Fruit fly (Drosophila melanogaster) whole organism, embryonic: ENCODE measurements around the gene CG6325.
A peak's percentile ranks its signal among the peaks of the same experiment; 100 is the strongest.

Source experiments
- CG1024 ChIP-seq: fragments of 200-800 bp; sonication (Bioruptor generic); IDR thresholded peaks from 2 replicates; pipeline ENCODE4 v1.3.6; 2022; ENCODE audit warnings: missing biosample characterization, missing genetic modification characterization
- CG10543 ChIP-seq: fragments of 200-800 bp; sonication (Bioruptor generic); optimal IDR thresholded peaks from 3 replicates; lab custom pipeline; 2017; ENCODE audit warnings: missing biosample characterization, mild to moderate bottlenecking, missing genetic modification characterization, moderate library complexity
- CG10959 ChIP-seq: fragments of 200-800 bp; sonication (Bioruptor generic); IDR thresholded peaks from 2 replicates; pipeline ENCODE4 v1.3.6; 2022; ENCODE audit warnings: missing biosample characterization, missing genetic modification characterization
- CG12659 ChIP-seq: fragments of 200-800 bp; sonication (Bioruptor generic); optimal IDR thresholded peaks from 3 replicates; lab custom pipeline; 2017; ENCODE audit warnings: mild to moderate bottlenecking, missing biosample characterization, missing genetic modification reagents, missing genetic modification characterization
- CG13296 ChIP-seq: fragments of 200-800 bp; sonication (Bioruptor generic); optimal IDR thresholded peaks from 3 replicates; lab custom pipeline; 2018; ENCODE audit warnings: missing biosample characterization, mild to moderate bottlenecking, missing genetic modification characterization
- CG14710 ChIP-seq: fragments of 200-800 bp; sonication (Bioruptor generic); optimal IDR thresholded peaks from 3 replicates; lab custom pipeline; 2019; ENCODE audit warnings: missing biosample characterization, mild to moderate bottlenecking, missing genetic modification characterization, moderate library complexity
- CG15479 ChIP-seq: fragments of 200-800 bp; sonication (Bioruptor generic); optimal IDR thresholded peaks from 3 replicates; lab custom pipeline; 2019; ENCODE audit warnings: missing biosample characterization, mild to moderate bottlenecking, missing genetic modification characterization, moderate library complexity
- CG17829 ChIP-seq: fragments of 200-800 bp; optimal IDR thresholded peaks from 2 replicates; lab custom pipeline; 2019; ENCODE audit warnings: missing biosample characterization, mild to moderate bottlenecking, missing genetic modification characterization, moderate library complexity
- CG18262 ChIP-seq: fragments of 200-800 bp; optimal IDR thresholded peaks from 3 replicates; lab custom pipeline; 2019; ENCODE audit warnings: missing biosample characterization, mild to moderate bottlenecking, missing genetic modification characterization, moderate library complexity
- CG1832 ChIP-seq: fragments of 200-800 bp; sonication (Bioruptor generic); optimal IDR thresholded peaks from 2 replicates; lab custom pipeline; 2017; ENCODE audit warnings: missing biosample characterization, mild to moderate bottlenecking, missing genetic modification characterization, inconsistent platforms
- CG18599 ChIP-seq: fragments of 200-800 bp; sonication (Bioruptor generic); optimal IDR thresholded peaks from 3 replicates; lab custom pipeline; 2017; ENCODE audit warnings: missing biosample characterization, missing genetic modification characterization, mild to moderate bottlenecking, moderate library complexity, missing genetic modification reagents
- CG2712 ChIP-seq: fragments of 200-800 bp; optimal IDR thresholded peaks from 3 replicates; lab custom pipeline; 2019; ENCODE audit warnings: missing biosample characterization, mild to moderate bottlenecking, missing genetic modification characterization, moderate library complexity
- CG31224 ChIP-seq: fragments of 200-800 bp; sonication (Bioruptor generic); IDR thresholded peaks from 2 replicates; pipeline ENCODE4 v1.3.6; 2022; ENCODE audit warnings: missing biosample characterization, missing genetic modification characterization
- CG3163 ChIP-seq: fragments of 200-800 bp; sonication (Bioruptor generic); optimal IDR thresholded peaks from 3 replicates; lab custom pipeline; 2016; ENCODE audit warnings: missing biosample characterization, missing genetic modification characterization
- CG6175 ChIP-seq: fragments of 200-800 bp; sonication (Bioruptor generic); IDR thresholded peaks from 3 replicates; pipeline ENCODE4 v1.3.6; 2022; ENCODE audit warnings: missing biosample characterization, missing genetic modification characterization
- CG6765 ChIP-seq: fragments of 200-800 bp; sonication (Bioruptor generic); optimal IDR thresholded peaks from 3 replicates; lab custom pipeline; 2017; ENCODE audit warnings: missing biosample characterization, mild to moderate bottlenecking, missing genetic modification characterization
- CG7963 ChIP-seq: fragments of 200-800 bp; sonication (Bioruptor generic); IDR thresholded peaks from 3 replicates; pipeline ENCODE4 v1.3.6; 2022; ENCODE audit warnings: missing biosample characterization, missing genetic modification characterization; ENCODE audit not compliant: partially characterized antibody
- CG8765 ChIP-seq: fragments of 200-800 bp; sonication (Bioruptor generic); IDR thresholded peaks from 2 replicates; pipeline ENCODE4 v1.3.6; 2022; ENCODE audit warnings: missing biosample characterization, missing genetic modification characterization
- CG8924 ChIP-seq: fragments of 200-800 bp; optimal IDR thresholded peaks from 3 replicates; lab custom pipeline; 2019; ENCODE audit warnings: missing biosample characterization, mild to moderate bottlenecking, missing genetic modification characterization, moderate library complexity
- Deaf1 ChIP-seq: fragments of 200-800 bp; optimal IDR thresholded peaks from 3 replicates; lab custom pipeline; 2019; ENCODE audit warnings: missing biosample characterization, mild to moderate bottlenecking, missing genetic modification characterization, moderate library complexity
- Dip2 ChIP-seq: fragments of 200-800 bp; sonication (Bioruptor generic); IDR thresholded peaks from 2 replicates; pipeline ENCODE4 v1.3.6; 2022; ENCODE audit warnings: missing biosample characterization, missing genetic modification characterization
- HLHmδ ChIP-seq: fragments of 200-800 bp; sonication (Bioruptor generic); optimal IDR thresholded peaks from 2 replicates; lab custom pipeline; 2018; ENCODE audit warnings: missing biosample characterization, mild to moderate bottlenecking, missing genetic modification characterization, moderate library complexity
- HmgZ ChIP-seq: fragments of 200-800 bp; sonication (Bioruptor generic); optimal IDR thresholded peaks from 2 replicates; lab custom pipeline; 2018; ENCODE audit warnings: missing biosample characterization, mild to moderate bottlenecking, missing genetic modification characterization
- Hr78 ChIP-seq, 2 experiments: fragments of 200-800 bp in 1 of 2; fragments of >200 bp in 1 of 2; sonication (Bioruptor generic) in 1 of 2; optimal IDR thresholded peaks; 2 replicates each; lab custom pipeline; 2017 to 2019; ENCODE audit warnings: missing biosample characterization in 2 of 2, missing genetic modification characterization in 2 of 2, mild to moderate bottlenecking in 1 of 2, moderate library complexity in 1 of 2
- Jarid2 ChIP-seq: fragments of 200-800 bp; sonication (Bioruptor generic); optimal IDR thresholded peaks from 3 replicates; lab custom pipeline; 2017; ENCODE audit warnings: mild to moderate bottlenecking, missing biosample characterization, missing genetic modification reagents, missing genetic modification characterization
- NK7.1 ChIP-seq: fragments of 200-800 bp; sonication (Bioruptor generic); optimal IDR thresholded peaks from 3 replicates; lab custom pipeline; 2016; ENCODE audit warnings: missing biosample characterization, missing genetic modification characterization
- NfI ChIP-seq: fragments of 200-800 bp; sonication (Bioruptor generic); optimal IDR thresholded peaks from 3 replicates; lab custom pipeline; 2018; ENCODE audit warnings: missing biosample characterization, mild to moderate bottlenecking, missing genetic modification characterization, moderate library complexity
- Poxn ChIP-seq: fragments of 200-800 bp; sonication (Bioruptor generic); IDR thresholded peaks from 2 replicates; pipeline ENCODE4 v1.3.6; 2022; ENCODE audit warnings: missing biosample characterization, missing genetic modification characterization
- Rx ChIP-seq: fragments of 200-800 bp; sonication (Bioruptor generic); IDR thresholded peaks from 2 replicates; pipeline ENCODE4 v1.3.6; 2022; ENCODE audit warnings: missing biosample characterization, missing genetic modification characterization
- Trl ChIP-seq, 3 experiments: fragments of >200 bp in 2 of 3; fragments of 200-800 bp in 1 of 3; sonication (Bioruptor generic) in 1 of 3; optimal IDR thresholded peaks; 2 replicates in 1 of 3; 3 replicates in 2 of 3; lab custom pipeline; 2016 to 2017; ENCODE audit warnings: missing biosample characterization in 1 of 3, missing genetic modification characterization in 1 of 3
- Xbp1 ChIP-seq: fragments of 200-800 bp; sonication (Bioruptor generic); optimal IDR thresholded peaks from 3 replicates; lab custom pipeline; 2016; ENCODE audit warnings: missing biosample characterization, mild to moderate bottlenecking, missing genetic modification characterization
- cas ChIP-seq: fragments of 200-800 bp; sonication (Bioruptor generic); IDR thresholded peaks from 2 replicates; pipeline ENCODE4 v1.3.6; 2022; ENCODE audit warnings: missing biosample characterization, missing genetic modification characterization
- chif ChIP-seq, 2 experiments: fragments of 200-800 bp; sonication (Bioruptor generic); optimal IDR thresholded peaks; 3 replicates each; lab custom pipeline; 2016; ENCODE audit warnings: missing biosample characterization in 2 of 2, missing genetic modification characterization in 2 of 2
- ci ChIP-seq: fragments of 200-800 bp; sonication (Bioruptor generic); IDR thresholded peaks from 3 replicates; pipeline ENCODE4 v1.3.6; 2022; ENCODE audit warnings: missing biosample characterization, missing genetic modification characterization
- gcm ChIP-seq: fragments of 200-800 bp; sonication (Bioruptor generic); optimal IDR thresholded peaks from 2 replicates; lab custom pipeline; 2019; ENCODE audit warnings: missing biosample characterization, mild to moderate bottlenecking, missing genetic modification characterization, moderate library complexity
- hth ChIP-seq: fragments of >200 bp; optimal IDR thresholded peaks from 2 replicates; lab custom pipeline; 2017; ENCODE audit warnings: inconsistent platforms
- jing ChIP-seq: fragments of 200-800 bp; sonication (Bioruptor generic); optimal IDR thresholded peaks from 2 replicates; lab custom pipeline; 2018; ENCODE audit warnings: missing biosample characterization, mild to moderate bottlenecking, missing genetic modification characterization
- kah ChIP-seq: fragments of 200-800 bp; sonication (Bioruptor generic); optimal IDR thresholded peaks from 2 replicates; lab custom pipeline; 2018; ENCODE audit warnings: missing biosample characterization, mild to moderate bottlenecking, missing genetic modification characterization
- lbe ChIP-seq: fragments of 200-800 bp; sonication (Bioruptor generic); optimal IDR thresholded peaks from 2 replicates; lab custom pipeline; 2016; ENCODE audit warnings: missing biosample characterization, mild to moderate bottlenecking, missing genetic modification characterization
- lilli ChIP-seq: fragments of 200-800 bp; sonication (Bioruptor generic); optimal IDR thresholded peaks from 3 replicates; lab custom pipeline; 2016; ENCODE audit warnings: missing biosample characterization, missing genetic modification characterization
- maf-S ChIP-seq: fragments of 200-800 bp; sonication (Bioruptor generic); optimal IDR thresholded peaks from 2 replicates; lab custom pipeline; 2016; ENCODE audit warnings: missing biosample characterization, missing genetic modification characterization
- pfk ChIP-seq: fragments of 200-800 bp; sonication (Bioruptor generic); optimal IDR thresholded peaks from 2 replicates; lab custom pipeline; 2018; ENCODE audit warnings: missing biosample characterization, mild to moderate bottlenecking, missing genetic modification characterization, moderate library complexity
- psq ChIP-seq: fragments of 200-800 bp; sonication (Bioruptor generic); optimal IDR thresholded peaks from 2 replicates; lab custom pipeline; 2017; ENCODE audit warnings: missing biosample characterization, missing genetic modification characterization
- shn ChIP-seq: fragments of 200-800 bp; sonication (Bioruptor generic); optimal IDR thresholded peaks from 3 replicates; lab custom pipeline; 2016; ENCODE audit warnings: missing biosample characterization, missing genetic modification characterization
- so ChIP-seq: fragments of 200-800 bp; sonication (Bioruptor generic); IDR thresholded peaks from 3 replicates; pipeline ENCODE4 v1.3.6; 2022; ENCODE audit warnings: missing biosample characterization, missing genetic modification characterization
- tap ChIP-seq: fragments of 200-800 bp; optimal IDR thresholded peaks from 3 replicates; lab custom pipeline; 2019; ENCODE audit warnings: missing biosample characterization, mild to moderate bottlenecking, missing genetic modification characterization, moderate library complexity
- tin ChIP-seq: fragments of 200-800 bp; sonication (Bioruptor generic); optimal IDR thresholded peaks from 3 replicates; lab custom pipeline; 2016; ENCODE audit warnings: missing biosample characterization, missing genetic modification characterization
- ttk ChIP-seq: fragments of 200-800 bp; sonication (Bioruptor generic); IDR thresholded peaks from 2 replicates; pipeline ENCODE4 v2.1.2; 2022; ENCODE audit warnings: missing biosample characterization, missing genetic modification characterization
- usp ChIP-seq: fragments of >200 bp; optimal IDR thresholded peaks from 2 replicates; lab custom pipeline; 2017; ENCODE audit warnings: missing biosample characterization, missing genetic modification characterization

Gene CG6325

dm6 chr3R:10411752-10412549 is 4.9 kb upstream of the CG6325 start (continued):
- TF ChIP-seq Dip2 (GFP tag; lab: Robert Waterston, UW) (no peak), kah (GFP tag; lab: Kevin White, UChicago) (no peak), cas (GFP tag; lab: Robert Waterston, UW) (peak; percentile 47; the same call in 1 of the 2 replicates), CG6175 (GFP tag; lab: Robert Waterston, UW) (peak; percentile 76), CG10543 (GFP tag; lab: Kevin White, UChicago) (no peak), CG6765 (GFP tag; lab: Kevin White, UChicago) (no peak), CG14710 (tag; lab: Kevin White, UChicago) (no peak), CG31224 (GFP tag; lab: Robert Waterston, UW) (peak; percentile 57; the same call in 1 of the 2 replicates), CG17829 (no peak), Rx (no peak), ttk (peak; percentile 71), tin (GFP tag; lab: Kevin White, UChicago) (peak; percentile 24), CG8765 (GFP tag; lab: Robert Waterston, UW) (no peak; the same call in 1 of the 2 replicates), psq (no peak), CG7963 (GFP tag; lab: Robert Waterston, UW) (no peak), CG2712 (peak; percentile 32), gcm (GFP tag; lab: Kevin White, UChicago) (no peak), CG1832 (GFP tag; lab: Kevin White, UChicago) (no peak), tap (tag; lab: Kevin White, UChicago) (no peak), CG18262 (tag; lab: Kevin White, UChicago) (no peak), CG15479 (GFP tag; lab: Kevin White, UChicago) (no peak), Deaf1 (tag; lab: Kevin White, UChicago) (no peak), NK7.1 (no peak), CG8924 (tag; lab: Kevin White, UChicago) (no peak), CG12659 (GFP tag; lab: Kevin White, UChicago) (no peak), Trl (optimal IDR thresholded peaks at IDR 0.05; lab: Kevin White, UChicago) (no peak), Trl (GFP tag; optimal IDR thresholded peaks at IDR 0.05; lab: Kevin White, UChicago) (peak; percentile 7), CG18599 (GFP tag; lab: Kevin White, UChicago) (peak; percentile 90), maf-S (no peak), lilli (peak; percentile 29), shn (GFP tag; lab: Kevin White, UChicago) (no peak), chif (GFP tag; optimal IDR thresholded peaks at IDR 0.05; lab: Kevin White, UChicago) (no peak), usp (GFP tag; lab: Kevin White, UChicago) (no peak), jing (GFP tag; lab: Kevin White, UChicago) (no peak), CG3163 (GFP tag; lab: Kevin White, UChicago) (no peak), lbe (GFP tag; lab: Kevin White, UChicago) (peak; percentile 74), HLHmδ (GFP tag; lab: Kevin White, UChicago) (no peak), so (GFP tag; lab: Robert Waterston, UW) (0 out of 3 replicates have a peak, but pooled peaks have one; percentile 9), CG1024 (no peak), HmgZ (tag; lab: Kevin White, UChicago) (peak; percentile 0), ci (GFP tag; lab: Robert Waterston, UW) (no peak), CG10959 (GFP tag; lab: Robert Waterston, UW) (no peak), CG13296 (peak; percentile 63), Xbp1 (GFP tag; lab: Kevin White, UChicago) (no peak), NfI (GFP tag; lab: Kevin White, UChicago) (peak; percentile 11), Poxn (0 out of 2 replicates have a peak, but pooled peaks have one; percentile 17), pfk (GFP tag; lab: Kevin White, UChicago) (no peak), Jarid2 (GFP tag; lab: Kevin White, UChicago) (no peak), hth (lab: Kevin White, UChicago) (no peak), Hr78 (GFP tag; optimal IDR thresholded peaks at IDR 0.05; lab: Kevin White, UChicago) (no peak)
